Worm (Caenorhabditis elegans) whole organism, L1 larva: Measurements from ENCODE around the gene C01G10.17.

Experiments
- C34B4.2 ChIP-seq: sonication (generic microtip); optimal IDR thresholded peaks from 2 replicates; lab custom pipeline; 2017; ENCODE audit warnings: mild to moderate bottlenecking, missing genetic modification characterization, missing compliant biosample characterization
- ama-1 ChIP-seq: fragments of 150-350 bp; optimal IDR thresholded peaks from 2 replicates; lab custom pipeline; 2014
- ceh-82 ChIP-seq, 3 experiments: fragments of 150-350 bp in 1 of 3; sonication (generic microtip) in 2 of 3; optimal IDR thresholded peaks; 2 replicates each; lab custom pipeline; 2014 to 2017; ENCODE audit warnings: missing biosample characterization in 3 of 3, missing genetic modification characterization in 3 of 3
- nhr-11 ChIP-seq: fragments of 150-350 bp; optimal IDR thresholded peaks from 2 replicates; lab custom pipeline; 2014; ENCODE audit warnings: missing biosample characterization, missing genetic modification characterization
- nhr-19 ChIP-seq: fragments of 200-800 bp; sonication (Bioruptor generic); conservative IDR thresholded peaks from 2 replicates; pipeline ENCODE4 v1.3.6; 2022; ENCODE audit warnings: missing genetic modification characterization, missing compliant biosample characterization
- nhr-28 ChIP-seq: fragments of 150-350 bp; optimal IDR thresholded peaks from 2 replicates; lab custom pipeline; 2014; ENCODE audit warnings: missing biosample characterization, missing genetic modification characterization
- skn-1 ChIP-seq: fragments of 150-350 bp; optimal IDR thresholded peaks from 2 replicates; lab custom pipeline; 2014; ENCODE audit warnings: missing biosample characterization, missing genetic modification characterization
- unc-30 ChIP-seq: sonication (generic microtip); optimal IDR thresholded peaks from 2 replicates; lab custom pipeline; 2017; ENCODE audit warnings: missing biosample characterization, missing genetic modification characterization
- zag-1 ChIP-seq: fragments of 150-350 bp; optimal IDR thresholded peaks from 2 replicates; lab custom pipeline; 2014; ENCODE audit warnings: missing biosample characterization, missing genetic modification characterization
- ztf-11 ChIP-seq, 2 experiments: sonication (generic microtip); optimal IDR thresholded peaks; 2 replicates each; lab custom pipeline; 2016 to 2017; ENCODE audit warnings: missing genetic modification characterization in 2 of 2, missing biosample characterization in 1 of 2, missing compliant biosample characterization in 1 of 2

ce11 chrV:15058965-15059364 lies 31.6 kb upstream of the C01G10.17 start:
- TF ChIP-seq nhr-28 (tag; lab: Kevin White, UChicago) (no peak), zag-1 (tag; lab: Kevin White, UChicago) (no peak), unc-30 (tag; lab: Kevin White, UChicago) (no peak), ama-1 (lab: Kevin White, UChicago) (no peak), skn-1 (no peak), nhr-11 (tag; lab: Kevin White, UChicago) (no peak), ceh-82 (tag; optimal IDR thresholded peaks at IDR 0.05; lab: Kevin White, UChicago) (no peak), C34B4.2 (tag; lab: Kevin White, UChicago) (no peak), nhr-19 (GFP tag; lab: Robert Waterston, UW) (no peak), ztf-11 (tag; optimal IDR thresholded peaks at IDR 0.05; lab: Kevin White, UChicago) (no peak)
